Worm (Caenorhabditis elegans) whole organism, late embryonic: ENCODE results near the gene nhr-167.
A peak's percentile ranks its signal among the peaks of the same experiment; 100 is the strongest.
"Not testable (repeated sequence)": the region's sequence is repeated elsewhere in the genome, so short reads cannot be mapped to it uniquely, and the experiment has no call there.

ENCODE experiments used
- C38D4.7 ChIP-seq: fragments of 200-800 bp; sonication (Bioruptor generic); optimal IDR thresholded peaks from 2 replicates; lab custom pipeline; 2018; ENCODE audit warnings: mild to moderate bottlenecking, missing genetic modification characterization, moderate library complexity, missing compliant biosample characterization
- F13H6.1 ChIP-seq: sonication (generic microtip); optimal IDR thresholded peaks from 2 replicates; lab custom pipeline; 2016; ENCODE audit warnings: missing genetic modification characterization, missing compliant biosample characterization
- ahr-1 ChIP-seq: sonication (generic microtip); optimal IDR thresholded peaks from 2 replicates; lab custom pipeline; 2016; ENCODE audit warnings: missing genetic modification characterization, missing compliant biosample characterization
- ceh-14 ChIP-seq: sonication (generic microtip); optimal IDR thresholded peaks from 2 replicates; lab custom pipeline; 2016; ENCODE audit warnings: missing genotype, missing genetic modification characterization, missing compliant biosample characterization
- ceh-19 ChIP-seq: fragments of 200-800 bp; sonication (Bioruptor generic); optimal IDR thresholded peaks from 2 replicates; lab custom pipeline; 2018; ENCODE audit warnings: mild to moderate bottlenecking, missing genetic modification characterization, missing compliant biosample characterization
- ceh-2 ChIP-seq: sonication (generic microtip); optimal IDR thresholded peaks from 2 replicates; lab custom pipeline; 2016; ENCODE audit warnings: missing genotype, missing genetic modification characterization, missing compliant biosample characterization
- ceh-24 ChIP-seq: sonication (generic microtip); optimal IDR thresholded peaks from 2 replicates; lab custom pipeline; 2016; ENCODE audit warnings: mild to moderate bottlenecking, missing genetic modification characterization, missing compliant biosample characterization
- ceh-31 ChIP-seq: sonication (generic microtip); optimal IDR thresholded peaks from 2 replicates; lab custom pipeline; 2016; ENCODE audit warnings: missing genetic modification characterization, missing compliant biosample characterization
- ceh-45 ChIP-seq: fragments of 200-800 bp; sonication (Bioruptor generic); IDR thresholded peaks from 2 replicates; pipeline ENCODE4 v1.3.6; 2022; ENCODE audit warnings: missing genetic modification reagents, missing genetic modification characterization, missing compliant biosample characterization
- ceh-6 ChIP-seq: fragments of 200-800 bp; sonication (Bioruptor generic); optimal IDR thresholded peaks from 2 replicates; lab custom pipeline; 2018; ENCODE audit warnings: mild to moderate bottlenecking, missing genetic modification characterization, missing compliant biosample characterization
- ceh-9 ChIP-seq: sonication (generic microtip); optimal IDR thresholded peaks from 2 replicates; lab custom pipeline; 2016; ENCODE audit warnings: mild to moderate bottlenecking, missing genetic modification characterization, inconsistent platforms, missing compliant biosample characterization
- dmd-4 ChIP-seq: sonication (generic microtip); optimal IDR thresholded peaks from 2 replicates; lab custom pipeline; 2016; ENCODE audit warnings: borderline replicate concordance, missing genetic modification characterization, missing compliant biosample characterization
- dve-1 ChIP-seq: sonication (generic microtip); optimal IDR thresholded peaks from 2 replicates; lab custom pipeline; 2017; ENCODE audit warnings: antibody characterized with exemption, mild to moderate bottlenecking, missing genetic modification characterization, missing compliant biosample characterization
- elt-2 ChIP-seq: sonication (generic microtip); optimal IDR thresholded peaks from 2 replicates; lab custom pipeline; 2016; ENCODE audit warnings: missing genetic modification reagents, missing genetic modification characterization, missing compliant biosample characterization
- elt-4 ChIP-seq: sonication (generic microtip); optimal IDR thresholded peaks from 2 replicates; lab custom pipeline; 2016; ENCODE audit warnings: missing genetic modification characterization, missing compliant biosample characterization
- fax-1 ChIP-seq: sonication (generic microtip); optimal IDR thresholded peaks from 2 replicates; lab custom pipeline; 2016; ENCODE audit warnings: missing genotype, missing genetic modification characterization, missing compliant biosample characterization
- hlh-13 ChIP-seq: fragments of 200-800 bp; sonication (Bioruptor generic); optimal IDR thresholded peaks from 2 replicates; lab custom pipeline; 2018; ENCODE audit warnings: mild to moderate bottlenecking, missing genetic modification characterization, missing compliant biosample characterization
- hlh-30 ChIP-seq: sonication (generic microtip); optimal IDR thresholded peaks from 2 replicates; lab custom pipeline; 2017; ENCODE audit warnings: antibody characterized with exemption, missing genetic modification characterization, missing compliant biosample characterization; ENCODE audit not compliant: insufficient read depth
- hlh-8 ChIP-seq: sonication (generic microtip); optimal IDR thresholded peaks from 2 replicates; lab custom pipeline; 2016; ENCODE audit warnings: missing genotype, missing genetic modification characterization, missing compliant biosample characterization
- lim-6 ChIP-seq: sonication (generic microtip); optimal IDR thresholded peaks from 2 replicates; lab custom pipeline; 2016; ENCODE audit warnings: missing genetic modification characterization, missing compliant biosample characterization
- madf-2 ChIP-seq: sonication (generic microtip); optimal IDR thresholded peaks from 2 replicates; lab custom pipeline; 2017; ENCODE audit warnings: missing genetic modification characterization, missing compliant biosample characterization
- nfya-1 ChIP-seq: sonication (generic microtip); optimal IDR thresholded peaks from 2 replicates; lab custom pipeline; 2017; ENCODE audit warnings: missing genetic modification characterization, mild to moderate bottlenecking, missing compliant biosample characterization, antibody characterized with exemption, moderate library complexity
- nhr-232 ChIP-seq: sonication (generic microtip); optimal IDR thresholded peaks from 2 replicates; lab custom pipeline; 2016; ENCODE audit warnings: missing genetic modification characterization, missing compliant biosample characterization
- odd-2 ChIP-seq: sonication (generic microtip); optimal IDR thresholded peaks from 2 replicates; lab custom pipeline; 2017; ENCODE audit warnings: antibody characterized with exemption, mild to moderate bottlenecking, missing genetic modification characterization, missing compliant biosample characterization
- rnt-1 ChIP-seq: sonication (generic microtip); optimal IDR thresholded peaks from 2 replicates; lab custom pipeline; 2016; ENCODE audit warnings: missing genetic modification characterization, missing compliant biosample characterization
- tbx-7 ChIP-seq: sonication (generic microtip); optimal IDR thresholded peaks from 2 replicates; lab custom pipeline; 2016; ENCODE audit warnings: missing genotype, missing genetic modification characterization, missing compliant biosample characterization
- unc-3 ChIP-seq, 2 experiments: fragments of 200-800 bp in 1 of 2; sonication (Bioruptor generic) in 1 of 2; sonication (generic microtip) in 1 of 2; conservative IDR thresholded peaks in 1 of 2; optimal IDR thresholded peaks in 1 of 2; 2 replicates each; pipeline versions ENCODE4 v1.3.6 to Lab custom; 2016 to 2022; ENCODE audit warnings: missing compliant biosample characterization in 2 of 2, missing genetic modification characterization in 2 of 2, missing genetic modification reagents in 1 of 2
- unc-86 ChIP-seq: sonication (generic microtip); optimal IDR thresholded peaks from 2 replicates; lab custom pipeline; 2016; ENCODE audit warnings: missing genetic modification characterization, missing compliant biosample characterization

The nhr-167 gene

ce11 chrX:11965663-11966304, 16.1 kb downstream of the nhr-167 start, which contains the start of gene sams-1:
TSS of gene sams-1 (plus strand) at chrX:11965962.
- TF ChIP-seq rnt-1 (peak; percentile 4), nfya-1 (tag; lab: Kevin White, UChicago) (peak; percentile 46), ceh-14 (tag; lab: Kevin White, UChicago) (no peak)
- TF ChIP-seq, all 69 proteins: peak for 2

DNA sequence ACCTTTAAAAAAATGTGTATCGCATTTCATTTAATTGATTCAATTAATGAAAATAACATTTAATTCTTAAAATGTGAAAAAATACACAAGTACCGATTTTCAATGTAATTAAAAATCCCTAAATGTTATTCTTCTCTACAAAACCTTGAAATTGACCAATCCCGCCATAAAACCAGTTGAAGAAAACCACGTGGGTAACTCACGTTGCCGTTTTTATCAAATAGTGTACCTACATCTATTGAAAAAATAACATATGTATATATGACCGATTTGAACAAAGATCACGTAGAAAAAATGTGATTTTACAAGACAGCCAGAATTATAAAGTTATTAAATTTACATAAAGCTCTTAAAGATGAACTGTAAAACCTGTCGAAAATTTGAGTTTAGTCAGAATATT, 16.7 kb downstream of the nhr-167 start:
- TF ChIP-seq unc-86 (tag; lab: Kevin White, UChicago), result no peak
- TF ChIP-seq odd-2 (tag; lab: Kevin White, UChicago), result no peak
- no peak for TF ChIP-seq nfya-1 (tag; lab: Kevin White, UChicago)
- no peak for TF ChIP-seq nhr-232 (tag; lab: Kevin White, UChicago)
- no peak for TF ChIP-seq C38D4.7
- no peak for TF ChIP-seq unc-3 (GFP tag; conservative IDR thresholded peaks at IDR 0.05; lab: Robert Waterston, UW)
- no peak for TF ChIP-seq unc-3 (tag; optimal IDR thresholded peaks at IDR 0.05; lab: Kevin White, UChicago)
- TF ChIP-seq fax-1 (tag; lab: Kevin White, UChicago), result no peak
- TF ChIP-seq madf-2 (tag; lab: Kevin White, UChicago), result no peak
- TF ChIP-seq ceh-31 (tag; lab: Kevin White, UChicago), result no peak

DNA sequence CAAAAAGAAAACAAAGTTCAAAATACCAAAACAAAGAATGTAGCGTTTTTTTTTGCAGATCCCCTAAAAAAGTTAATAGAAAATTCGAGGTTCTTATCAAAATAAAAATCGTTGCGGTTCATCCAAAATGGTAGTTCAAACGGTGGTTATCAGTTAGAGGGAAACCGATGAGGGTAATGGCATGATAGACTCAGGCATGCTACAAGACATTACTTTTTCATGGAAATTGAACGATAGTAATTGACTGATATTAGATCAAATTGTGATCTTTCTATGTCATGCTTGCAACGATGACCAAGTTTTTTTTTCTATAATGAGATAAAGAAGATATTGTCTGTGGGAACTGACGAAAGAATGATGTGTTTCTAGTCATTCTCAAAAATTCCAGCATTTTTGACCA, 17.3 kb downstream of the nhr-167 start:
- no peak for TF ChIP-seq elt-2
- no peak for TF ChIP-seq ceh-19 (GFP tag; lab: Kevin White, UChicago)
- no peak for TF ChIP-seq ceh-24 (tag; lab: Kevin White, UChicago)
- no peak for TF ChIP-seq hlh-8
- TF ChIP-seq ceh-2 (tag; lab: Kevin White, UChicago), result no peak
- TF ChIP-seq F13H6.1 (tag; lab: Kevin White, UChicago), result no peak
- TF ChIP-seq ceh-6 (GFP tag; lab: Kevin White, UChicago), result no peak
- TF ChIP-seq ceh-9 (tag; lab: Kevin White, UChicago), result no peak
- no peak for TF ChIP-seq elt-4 (tag; lab: Kevin White, UChicago)
- TF ChIP-seq odd-2 (tag; lab: Kevin White, UChicago), result no peak
- TF ChIP-seq hlh-13, result no peak
- TF ChIP-seq ahr-1 (tag; lab: Kevin White, UChicago), result no peak
- TF ChIP-seq lim-6 (tag; lab: Kevin White, UChicago), result no peak

- TF ChIP-seq dve-1, result no peak
- TF ChIP-seq elt-4 (tag; lab: Kevin White, UChicago), result no peak
- TF ChIP-seq tbx-7, result no peak
- no peak for TF ChIP-seq ceh-45 (GFP tag; lab: Robert Waterston, UW)
- peak; percentile 54 for TF ChIP-seq nfya-1 (tag; lab: Kevin White, UChicago)
- TF ChIP-seq hlh-30, result no peak
- no peak for TF ChIP-seq ceh-2 (tag; lab: Kevin White, UChicago)
- no peak for TF ChIP-seq elt-2
Measured at ce11 chrX:11963659-11964058, 18.2 kb downstream of the nhr-167 start.

DNA sequence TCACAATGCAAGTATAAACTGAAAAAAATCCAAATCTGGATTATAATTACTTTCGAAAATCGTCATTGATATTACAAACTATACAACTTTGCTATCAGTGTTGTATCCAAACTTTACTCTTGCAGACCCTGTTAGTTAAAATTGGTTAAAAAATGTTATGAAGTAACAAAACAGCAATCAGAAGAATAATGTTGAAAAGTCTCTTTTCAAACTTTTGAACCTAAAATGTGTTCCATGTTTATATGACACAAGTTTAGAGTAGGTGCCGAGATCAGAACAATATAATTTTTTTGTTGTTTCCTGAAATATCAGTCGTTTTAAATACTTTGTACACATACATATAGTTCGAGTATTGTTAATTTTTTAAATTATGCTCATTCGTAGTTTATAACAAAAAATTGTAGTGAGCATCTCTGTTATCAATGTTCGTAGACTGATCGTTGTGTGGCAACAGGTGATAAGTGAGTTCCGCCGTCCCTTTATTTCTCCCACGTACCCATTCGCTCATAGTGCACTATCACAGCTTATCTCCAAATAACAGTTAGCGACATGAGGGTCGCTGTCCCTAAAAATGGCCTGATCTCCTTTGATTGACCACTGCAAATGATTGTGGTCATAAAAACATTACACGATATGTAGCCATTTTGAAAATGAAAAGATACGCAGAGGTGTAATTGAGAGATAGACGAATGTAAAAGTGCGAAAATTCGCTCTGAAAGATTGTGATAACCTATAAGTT, 19.7 kb downstream of the nhr-167 start:
- TF ChIP-seq ceh-19 (GFP tag; lab: Kevin White, UChicago) (no peak), elt-2 (peak; percentile 82)

DNA sequence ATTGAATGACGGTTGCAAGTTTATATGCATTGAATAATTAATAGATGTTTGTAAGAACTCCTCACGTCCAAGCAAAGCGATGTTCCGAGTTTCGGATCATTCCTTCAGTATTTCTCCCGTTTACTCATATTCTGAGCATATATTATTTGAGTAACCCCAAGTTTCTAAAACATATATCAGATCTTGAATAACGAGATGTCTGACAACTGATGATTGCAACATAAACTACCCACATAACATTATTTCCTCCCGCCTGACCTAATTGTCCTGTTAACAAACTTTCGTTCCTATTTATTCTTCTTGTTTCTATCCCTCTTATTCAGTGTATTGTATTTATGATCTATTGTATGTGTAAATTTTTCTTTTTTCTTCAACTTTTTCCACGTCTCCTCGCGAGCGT, 20.8 kb downstream of the nhr-167 start, which contains the start of gene C49F5.13:
Gene C49F5.13 (plus strand): TSS at position 301 of the 400 bp plus-strand sequence.
- not testable (repeated sequence) for TF ChIP-seq dmd-4; unc-86 (tag; lab: Kevin White, UChicago); nhr-232 (tag; lab: Kevin White, UChicago)
